Comparison of ENCODE assay signal across 2 worm cellular contexts in the genomic region with DNA sequence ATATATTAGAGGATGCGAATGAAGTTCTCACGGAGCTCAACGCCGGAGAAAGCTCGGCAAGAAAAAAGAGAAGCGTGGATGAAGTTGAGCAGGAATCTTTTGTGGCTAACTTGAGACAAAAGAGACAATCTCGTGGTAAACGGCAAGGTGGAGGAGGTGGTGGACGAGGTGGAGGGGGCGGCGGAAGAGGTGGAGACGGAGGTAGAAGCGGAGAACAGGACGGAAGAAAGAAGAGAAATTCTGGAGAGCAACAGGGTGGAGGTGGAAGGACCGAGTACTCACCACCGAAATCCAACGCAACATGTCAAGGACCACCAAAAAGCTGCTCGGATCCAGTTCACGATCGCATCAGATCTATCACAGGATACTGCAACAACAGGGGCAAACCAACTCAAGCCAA.
A peak's percentile ranks its signal among the peaks of the same experiment; 100 is the strongest.
TF ChIP-seq lines count a peak whose summit lies in the region.

No protein-coding gene starts in this region.

TF ChIP-seq in whole organism, L4 larva, 104 proteins besides CTCF, POLR2A, EP300 and RAD21:
- TF ChIP-seq nhr-6 (tag; optimal IDR thresholded peaks at IDR 0.05; lab: Kevin White, UChicago) (no peak), set-16 (GFP tag; IDR thresholded peaks at IDR 0.05; lab: Robert Waterston, UW) (peak; percentile 70)
TF ChIP-seq in whole organism, L4 larva: peak in this region for 1.

TF ChIP-seq in whole organism, young adult, 124 proteins besides CTCF, POLR2A, EP300 and RAD21:
- TF ChIP-seq egl-18 (GFP tag; IDR thresholded peaks at IDR 0.05; lab: Robert Waterston, UW) (no peak), zfh-2 (GFP tag; conservative IDR thresholded peaks at IDR 0.05; lab: Robert Waterston, UW) (peak; percentile 61; the same call in 1 of the 2 replicates), egrh-3 (GFP tag; IDR thresholded peaks at IDR 0.05; lab: Robert Waterston, UW) (peak; percentile 37; the same call in 1 of the 2 replicates)
TF ChIP-seq in whole organism, young adult: peak in this region for 2.
